Worm (Caenorhabditis elegans): ENCODE results near the gene F29B9.7.

F29B9.7 gene

ce11 chrIV:4653708-4654107, 4.1 kb downstream of the F29B9.7 start:
- TF ChIP-seq dmd-4 (tag; optimal IDR thresholded peaks at IDR 0.05; ENCODE audit: borderline replicate concordance) (no peak), ceh-24 (tag; optimal IDR thresholded peaks at IDR 0.05) (no peak)

- TF ChIP-seq npax-4 (tag; optimal IDR thresholded peaks at IDR 0.05), result no peak
- TF ChIP-seq hlh-6 (tag; optimal IDR thresholded peaks at IDR 0.05), result peak; percentile 64
- peak; percentile 53 for TF ChIP-seq sdc-2 (tag; optimal IDR thresholded peaks at IDR 0.05)
- TF ChIP-seq ceh-34 (tag; optimal IDR thresholded peaks at IDR 0.05), result peak; percentile 34
These were observed 6.4 kb downstream of the F29B9.7 start for ce11 chrIV:4655979-4656378.

- TF ChIP-seq pqm-1 (tag; optimal IDR thresholded peaks at IDR 0.05) (no peak), unc-42 (tag; optimal IDR thresholded peaks at IDR 0.05) (no peak), nfya-1 (tag; optimal IDR thresholded peaks at IDR 0.05) (no peak), pat-9 (tag; optimal IDR thresholded peaks at IDR 0.05) (no peak), Y22D7AL.16 (tag; optimal IDR thresholded peaks at IDR 0.05) (no peak), nhr-232 (tag; optimal IDR thresholded peaks at IDR 0.05) (no peak), ama-1 (optimal IDR thresholded peaks at IDR 0.05) (no peak), hlh-6 (tag; optimal IDR thresholded peaks at IDR 0.05) (no peak), madf-2 (tag; optimal IDR thresholded peaks at IDR 0.05) (no peak), ceh-18 (tag; optimal IDR thresholded peaks at IDR 0.05) (no peak), lin-11 (tag; optimal IDR thresholded peaks at IDR 0.05) (no peak), K09A11.1 (tag; optimal IDR thresholded peaks at IDR 0.05; ENCODE audit: insufficient read depth) (no peak), ceh-19 (GFP tag; optimal IDR thresholded peaks at IDR 0.05) (no peak), nhr-11 (tag; optimal IDR thresholded peaks at IDR 0.05) (no peak)
These were observed 6.8 kb downstream of the F29B9.7 start for ce11 chrIV:4656380-4656779.

- TF ChIP-seq hlh-6 (tag; optimal IDR thresholded peaks at IDR 0.05), result no peak
- TF ChIP-seq zip-5 (tag; optimal IDR thresholded peaks at IDR 0.05), result no peak
- no peak for TF ChIP-seq npax-4 (tag; optimal IDR thresholded peaks at IDR 0.05)
These were observed 8.3 kb downstream of the F29B9.7 start, which contains the start of gene col-111 for ce11 chrIV:4657874-4658273. Gene col-111 (minus strand): TSS chrIV:4657974.

- TF ChIP-seq eyg-1 (tag; optimal IDR thresholded peaks at IDR 0.05) (no peak), ahr-1 (tag; optimal IDR thresholded peaks at IDR 0.05) (no peak), fkh-6 (tag; optimal IDR thresholded peaks at IDR 0.05) (no peak), pqm-1 (tag; optimal IDR thresholded peaks at IDR 0.05) (no peak), ttx-3 (tag; optimal IDR thresholded peaks at IDR 0.05) (no peak), lin-11 (tag; optimal IDR thresholded peaks at IDR 0.05) (no peak), pat-9 (tag; optimal IDR thresholded peaks at IDR 0.05) (no peak), ceh-9 (tag; optimal IDR thresholded peaks at IDR 0.05) (no peak), C38D4.7 (GFP tag; optimal IDR thresholded peaks at IDR 0.05) (no peak), unc-86 (tag; optimal IDR thresholded peaks at IDR 0.05) (no peak), zip-5 (tag; optimal IDR thresholded peaks at IDR 0.05) (no peak), unc-55 (GFP tag; optimal IDR thresholded peaks at IDR 0.05) (no peak), hlh-8 (tag; optimal IDR thresholded peaks at IDR 0.05) (no peak), lim-6 (tag; optimal IDR thresholded peaks at IDR 0.05) (no peak), pha-4 (tag; optimal IDR thresholded peaks at IDR 0.05) (no peak), gmeb-2 (tag; optimal IDR thresholded peaks at IDR 0.05) (no peak), ceh-30 (tag; optimal IDR thresholded peaks at IDR 0.05) (no peak)
These were observed 9.7 kb downstream of the F29B9.7 start, which contains the start of gene mrps-21 for ce11 chrIV:4659277-4659676. Gene mrps-21 (minus strand): TSS chrIV:4659517.
